Worm (Caenorhabditis elegans) whole organism, early embryonic: ENCODE measurements around the gene F19C7.3.

Source experiments
- B0310.2 ChIP-seq: sonication (generic microtip); optimal IDR thresholded peaks from 2 replicates; lab custom pipeline; 2016; ENCODE audit warnings: mild to moderate bottlenecking, missing genetic modification characterization, missing compliant biosample characterization
- F13C5.2 ChIP-seq: sonication (generic microtip); optimal IDR thresholded peaks from 2 replicates; lab custom pipeline; 2017; ENCODE audit warnings: mild to moderate bottlenecking, missing genetic modification characterization, inconsistent platforms, missing compliant biosample characterization
- aly-1 ChIP-seq: sonication (generic microtip); optimal IDR thresholded peaks from 2 replicates; lab custom pipeline; 2016; ENCODE audit warnings: missing genetic modification characterization, missing compliant biosample characterization
- ama-1 ChIP-seq: fragments of 150-350 bp; optimal IDR thresholded peaks from 2 replicates; lab custom pipeline; 2014
- ceh-13 ChIP-seq: fragments of 200-800 bp; sonication (Bioruptor generic); optimal IDR thresholded peaks from 2 replicates; lab custom pipeline; 2018; ENCODE audit warnings: mild to moderate bottlenecking, missing genetic modification characterization, missing compliant biosample characterization
- ceh-36 ChIP-seq: sonication (generic microtip); optimal IDR thresholded peaks from 2 replicates; lab custom pipeline; 2016; ENCODE audit warnings: missing genetic modification characterization, inconsistent platforms, missing compliant biosample characterization
- flt-1 ChIP-seq: fragments of 200-800 bp; sonication (Bioruptor generic); IDR thresholded peaks from 2 replicates; pipeline ENCODE4 v1.3.6; 2022; ENCODE audit warnings: missing genetic modification characterization, missing compliant biosample characterization
- hmbx-1 ChIP-seq: sonication (generic microtip); optimal IDR thresholded peaks from 2 replicates; lab custom pipeline; 2016; ENCODE audit warnings: mild to moderate bottlenecking, missing genetic modification characterization, missing compliant biosample characterization
- hnd-1 ChIP-seq: sonication (generic microtip); optimal IDR thresholded peaks from 2 replicates; lab custom pipeline; 2016; ENCODE audit warnings: missing genetic modification characterization, missing compliant biosample characterization
- scrt-1 ChIP-seq: fragments of 200-800 bp; sonication (Bioruptor generic); IDR thresholded peaks from 2 replicates; pipeline ENCODE4 v1.3.6; 2022; ENCODE audit warnings: missing genetic modification characterization, missing compliant biosample characterization
- tra-4 ChIP-seq: sonication (generic microtip); optimal IDR thresholded peaks from 2 replicates; lab custom pipeline; 2017; ENCODE audit warnings: missing genetic modification characterization, missing compliant biosample characterization

- TF ChIP-seq hmbx-1 (tag; lab: Kevin White, UChicago) (no peak), ceh-36 (tag; lab: Kevin White, UChicago) (no peak), ama-1 (no peak), flt-1 (GFP tag; lab: Robert Waterston, UW) (no peak), tra-4 (tag; lab: Kevin White, UChicago) (no peak), scrt-1 (GFP tag; lab: Robert Waterston, UW) (no peak), hnd-1 (tag; lab: Kevin White, UChicago) (no peak), F13C5.2 (tag; lab: Kevin White, UChicago) (no peak), B0310.2 (tag; lab: Kevin White, UChicago) (no peak), ceh-13 (no peak), aly-1 (tag; lab: Kevin White, UChicago) (no peak)
These were observed 31.0 kb upstream of the F19C7.3 start for ce11 chrIV:4565882-4566281.
